Fruit fly (Drosophila melanogaster) whole organism, embryonic: Measurements from ENCODE around the gene Eo.

Experiments used
- Adf1 ChIP-seq: fragments of 200-800 bp; sonication (Bioruptor generic); IDR thresholded peaks from 2 replicates; pipeline ENCODE4 v1.3.6; 2022; ENCODE audit warnings: missing biosample characterization, missing genetic modification characterization
- Antp ChIP-seq: fragments of 200-800 bp; sonication (Bioruptor generic); optimal IDR thresholded peaks from 3 replicates; lab custom pipeline; 2016; ENCODE audit warnings: missing biosample characterization, missing genetic modification characterization
- Atf3 ChIP-seq: fragments of 200-800 bp; sonication (Bioruptor generic); optimal IDR thresholded peaks from 3 replicates; lab custom pipeline; 2016; ENCODE audit warnings: missing biosample characterization, missing genetic modification characterization
- Blimp-1 ChIP-seq: fragments of 200-800 bp; sonication (Bioruptor generic); optimal IDR thresholded peaks from 3 replicates; lab custom pipeline; 2018; ENCODE audit warnings: missing biosample characterization, missing genetic modification characterization, mild to moderate bottlenecking, moderate library complexity, missing genetic modification reagents
- CG11456 ChIP-seq: fragments of 200-800 bp; sonication (Bioruptor generic); IDR thresholded peaks from 3 replicates; pipeline ENCODE4 v1.3.6; 2022; ENCODE audit warnings: missing biosample characterization, missing genetic modification characterization
- CG1233 ChIP-seq: fragments of 200-800 bp; sonication (Bioruptor generic); optimal IDR thresholded peaks from 4 replicates; lab custom pipeline; 2018; ENCODE audit warnings: missing biosample characterization, mild to moderate bottlenecking, missing genetic modification characterization
- CG12769 ChIP-seq: fragments of 200-800 bp; sonication (Bioruptor generic); optimal IDR thresholded peaks from 2 replicates; lab custom pipeline; 2019; ENCODE audit warnings: missing biosample characterization, mild to moderate bottlenecking, missing genetic modification characterization, moderate library complexity
- CG14667 ChIP-seq: fragments of 200-800 bp; sonication (Bioruptor generic); IDR thresholded peaks from 2 replicates; pipeline ENCODE4 v1.3.6; 2022; ENCODE audit warnings: missing biosample characterization, missing genetic modification characterization
- CG1647 ChIP-seq: fragments of 200-800 bp; sonication (Bioruptor generic); optimal IDR thresholded peaks from 3 replicates; lab custom pipeline; 2016; ENCODE audit warnings: missing biosample characterization, missing genetic modification characterization
- CG16779 ChIP-seq: fragments of 200-800 bp; sonication (Bioruptor generic); IDR thresholded peaks from 2 replicates; pipeline ENCODE4 v1.3.6; 2022; ENCODE audit warnings: missing biosample characterization, missing genetic modification characterization
- CG16813 ChIP-seq: fragments of 200-800 bp; sonication (Bioruptor generic); IDR thresholded peaks from 3 replicates; pipeline ENCODE4 v1.3.6; 2022; ENCODE audit warnings: missing biosample characterization, missing genetic modification characterization; ENCODE audit not compliant: partially characterized antibody
- CG17359 ChIP-seq: fragments of 200-800 bp; sonication (Bioruptor generic); optimal IDR thresholded peaks from 3 replicates; lab custom pipeline; 2018; ENCODE audit warnings: missing biosample characterization, mild to moderate bottlenecking, missing genetic modification characterization, moderate library complexity
- CG17568 ChIP-seq: fragments of 200-800 bp; sonication (Bioruptor generic); optimal IDR thresholded peaks from 2 replicates; lab custom pipeline; 2018; ENCODE audit warnings: missing biosample characterization, mild to moderate bottlenecking, missing genetic modification characterization, moderate library complexity
- CG2120 ChIP-seq: fragments of 200-800 bp; sonication (Bioruptor generic); optimal IDR thresholded peaks from 3 replicates; lab custom pipeline; 2016; ENCODE audit warnings: missing biosample characterization, missing genetic modification characterization
- CG2712 ChIP-seq: fragments of 200-800 bp; optimal IDR thresholded peaks from 3 replicates; lab custom pipeline; 2019; ENCODE audit warnings: missing biosample characterization, mild to moderate bottlenecking, missing genetic modification characterization, moderate library complexity
- CG3065 ChIP-seq: fragments of 200-800 bp; sonication (Bioruptor generic); optimal IDR thresholded peaks from 2 replicates; lab custom pipeline; 2016; ENCODE audit warnings: missing biosample characterization, missing genetic modification characterization
- CG33213 ChIP-seq: fragments of 200-800 bp; sonication (Bioruptor generic); optimal IDR thresholded peaks from 3 replicates; lab custom pipeline; 2016; ENCODE audit warnings: missing biosample characterization, missing genetic modification characterization
- CG3838 ChIP-seq: fragments of 200-800 bp; sonication (Bioruptor generic); optimal IDR thresholded peaks from 3 replicates; lab custom pipeline; 2016; ENCODE audit warnings: missing biosample characterization, missing genetic modification characterization
- CG6813 ChIP-seq: fragments of 200-800 bp; sonication (Bioruptor generic); optimal IDR thresholded peaks from 2 replicates; lab custom pipeline; 2017; ENCODE audit warnings: missing biosample characterization, missing genetic modification characterization, mild to moderate bottlenecking, moderate library complexity, missing genetic modification reagents
- CG7745 ChIP-seq: fragments of 200-800 bp; sonication (Bioruptor generic); optimal IDR thresholded peaks from 2 replicates; lab custom pipeline; 2018; ENCODE audit warnings: missing biosample characterization, mild to moderate bottlenecking, missing genetic modification characterization, moderate library complexity
- CG7987 ChIP-seq: fragments of 200-800 bp; sonication (Bioruptor generic); optimal IDR thresholded peaks from 2 replicates; lab custom pipeline; 2018; ENCODE audit warnings: missing biosample characterization, mild to moderate bottlenecking, missing genetic modification characterization, moderate library complexity
- CG8359 ChIP-seq: fragments of 200-800 bp; sonication (Bioruptor generic); optimal IDR thresholded peaks from 2 replicates; lab custom pipeline; 2017; ENCODE audit warnings: missing biosample characterization, mild to moderate bottlenecking, missing genetic modification characterization, borderline replicate concordance
- CG8765 ChIP-seq: fragments of 200-800 bp; sonication (Bioruptor generic); IDR thresholded peaks from 2 replicates; pipeline ENCODE4 v1.3.6; 2022; ENCODE audit warnings: missing biosample characterization, missing genetic modification characterization
- CG8944 ChIP-seq: fragments of 200-800 bp; sonication (Bioruptor generic); optimal IDR thresholded peaks from 3 replicates; lab custom pipeline; 2016; ENCODE audit warnings: missing biosample characterization, missing genetic modification characterization
- CG9609 ChIP-seq: fragments of 200-800 bp; sonication (Bioruptor generic); optimal IDR thresholded peaks from 3 replicates; lab custom pipeline; 2016; ENCODE audit warnings: missing biosample characterization, missing genetic modification characterization
- D19A ChIP-seq: fragments of 200-800 bp; optimal IDR thresholded peaks from 3 replicates; lab custom pipeline; 2019; ENCODE audit warnings: missing biosample characterization, mild to moderate bottlenecking, missing genetic modification characterization, moderate library complexity
- Dll ChIP-seq: fragments of 200-800 bp; sonication (Bioruptor generic); IDR thresholded peaks from 4 replicates; pipeline ENCODE4 v1.3.6; 2022; ENCODE audit warnings: missing biosample characterization, missing genetic modification characterization; ENCODE audit not compliant: partially characterized antibody
- E2f2 ChIP-seq: fragments of 200-800 bp; sonication (Bioruptor generic); IDR thresholded peaks from 2 replicates; pipeline ENCODE4 v1.3.6; 2022; ENCODE audit warnings: missing biosample characterization, missing genetic modification characterization
- ERR ChIP-seq: fragments of 200-800 bp; sonication (Bioruptor generic); optimal IDR thresholded peaks from 2 replicates; lab custom pipeline; 2016; ENCODE audit warnings: missing biosample characterization, missing genetic modification characterization
- HLH3B ChIP-seq: fragments of 200-800 bp; sonication (Bioruptor generic); IDR thresholded peaks from 2 replicates; pipeline ENCODE4 v1.3.6; 2022; ENCODE audit warnings: missing biosample characterization, missing genetic modification characterization
- Myb ChIP-seq: fragments of 200-800 bp; sonication (Bioruptor generic); optimal IDR thresholded peaks from 2 replicates; lab custom pipeline; 2016; ENCODE audit warnings: missing biosample characterization, missing genetic modification characterization
- PHDP ChIP-seq: fragments of 200-800 bp; sonication (Bioruptor generic); optimal IDR thresholded peaks from 3 replicates; lab custom pipeline; 2018; ENCODE audit warnings: missing biosample characterization, mild to moderate bottlenecking, missing genetic modification characterization, moderate library complexity
- Spps ChIP-seq: fragments of 200-800 bp; sonication (Bioruptor generic); optimal IDR thresholded peaks from 2 replicates; lab custom pipeline; 2018; ENCODE audit warnings: missing biosample characterization, mild to moderate bottlenecking, missing genetic modification characterization
- Stat92E ChIP-seq, 3 experiments: fragments of >200 bp in 2 of 3; fragments of 200-800 bp in 1 of 3; sonication (Bioruptor generic) in 1 of 3; optimal IDR thresholded peaks; 2 replicates each; lab custom pipeline; 2017 to 2019; ENCODE audit warnings: missing biosample characterization in 3 of 3, missing genetic modification characterization in 3 of 3, mild to moderate bottlenecking in 1 of 3, moderate library complexity in 1 of 3
- al ChIP-seq: fragments of 200-800 bp; sonication (Bioruptor generic); IDR thresholded peaks from 2 replicates; pipeline ENCODE4 v1.3.6; 2022; ENCODE audit warnings: missing biosample characterization, missing genetic modification characterization
- bab2 ChIP-seq: fragments of 200-800 bp; sonication (Bioruptor generic); optimal IDR thresholded peaks from 2 replicates; lab custom pipeline; 2016; ENCODE audit warnings: missing biosample characterization, missing genetic modification characterization
- cg ChIP-seq: fragments of 200-800 bp; sonication (Bioruptor generic); optimal IDR thresholded peaks from 3 replicates; lab custom pipeline; 2019; ENCODE audit warnings: missing biosample characterization, mild to moderate bottlenecking, missing genetic modification characterization, moderate library complexity
- dm ChIP-seq: fragments of 200-800 bp; sonication (Bioruptor generic); optimal IDR thresholded peaks from 3 replicates; lab custom pipeline; 2016; ENCODE audit warnings: missing biosample characterization, missing genetic modification characterization
- dpn ChIP-seq, 2 experiments: fragments of 200-800 bp; sonication (Bioruptor generic); optimal IDR thresholded peaks; 3 replicates each; lab custom pipeline; 2016; ENCODE audit warnings: missing biosample characterization in 2 of 2, missing genetic modification characterization in 2 of 2
- gem ChIP-seq: fragments of 200-800 bp; sonication (Bioruptor generic); optimal IDR thresholded peaks from 2 replicates; lab custom pipeline; 2019; ENCODE audit warnings: missing biosample characterization, mild to moderate bottlenecking, missing genetic modification characterization, moderate library complexity
- gfzf ChIP-seq: fragments of 200-800 bp; sonication (Bioruptor generic); optimal IDR thresholded peaks from 2 replicates; lab custom pipeline; 2016; ENCODE audit warnings: missing biosample characterization, mild to moderate bottlenecking, missing genetic modification characterization, moderate library complexity
- grn ChIP-seq: fragments of 200-800 bp; sonication (Bioruptor generic); optimal IDR thresholded peaks from 3 replicates; lab custom pipeline; 2017; ENCODE audit warnings: missing biosample characterization, missing genetic modification characterization
- hb ChIP-seq: fragments of 200-800 bp; sonication (Bioruptor generic); IDR thresholded peaks from 3 replicates; pipeline ENCODE4 v1.3.6; 2022; ENCODE audit warnings: missing biosample characterization, missing genetic modification characterization; ENCODE audit not compliant: partially characterized antibody
- mam ChIP-seq: fragments of 200-800 bp; sonication (Bioruptor generic); optimal IDR thresholded peaks from 3 replicates; lab custom pipeline; 2016; ENCODE audit warnings: missing biosample characterization, missing genetic modification characterization
- pfk ChIP-seq: fragments of 200-800 bp; sonication (Bioruptor generic); optimal IDR thresholded peaks from 2 replicates; lab custom pipeline; 2018; ENCODE audit warnings: missing biosample characterization, mild to moderate bottlenecking, missing genetic modification characterization, moderate library complexity
- seq ChIP-seq: fragments of 200-800 bp; sonication (Bioruptor generic); IDR thresholded peaks from 2 replicates; pipeline ENCODE4 v1.3.6; 2022; ENCODE audit warnings: missing biosample characterization, missing genetic modification characterization
- sob ChIP-seq: fragments of 200-800 bp; sonication (Bioruptor generic); IDR thresholded peaks from 2 replicates; pipeline ENCODE4 v1.3.6; 2022; ENCODE audit warnings: missing biosample characterization, missing genetic modification characterization
- sqz ChIP-seq: fragments of 200-800 bp; sonication (Bioruptor generic); optimal IDR thresholded peaks from 3 replicates; lab custom pipeline; 2018; ENCODE audit warnings: missing biosample characterization, mild to moderate bottlenecking, missing genetic modification characterization
- tx ChIP-seq: fragments of 200-800 bp; sonication (Bioruptor generic); optimal IDR thresholded peaks from 2 replicates; lab custom pipeline; 2016; ENCODE audit warnings: missing biosample characterization, missing genetic modification characterization
- zfh2 ChIP-seq: fragments of 200-800 bp; sonication (Bioruptor generic); optimal IDR thresholded peaks from 2 replicates; lab custom pipeline; 2016; ENCODE audit warnings: missing biosample characterization, missing genetic modification characterization

The Eo gene

dm6 chrX:14882536-14883118 lies 36.0 kb downstream of the Eo start, which contains the start of the genes CG45064 and CG45065 (continued):
- peak; percentile 71 for TF ChIP-seq CG6813 (GFP tag; lab: Kevin White, UChicago)
- peak; percentile 76 for TF ChIP-seq zfh2 (GFP tag; lab: Kevin White, UChicago)
- TF ChIP-seq E2f2 (GFP tag; lab: Robert Waterston, UW), result peak; percentile 45; the same call in 1 of the 2 replicates
- TF ChIP-seq CG14667 (GFP tag; lab: Robert Waterston, UW), result peak; percentile 46; the same call in 1 of the 2 replicates
- peak; percentile 38 for TF ChIP-seq dm (GFP tag; lab: Kevin White, UChicago)
- TF ChIP-seq Stat92E (GFP tag; optimal IDR thresholded peaks at IDR 0.05; lab: Kevin White, UChicago), result peak in 1 of 3 experiments; percentile 4
- peak; percentile 41 for TF ChIP-seq ERR (GFP tag; lab: Kevin White, UChicago)
- TF ChIP-seq CG11456 (GFP tag; lab: Robert Waterston, UW), result no peak
- TF ChIP-seq CG16813, result no peak
- peak; percentile 45 for TF ChIP-seq CG8359
- TF ChIP-seq CG2712 (tag; lab: Kevin White, UChicago), result peak; percentile 89
- TF ChIP-seq CG3838 (GFP tag; lab: Kevin White, UChicago), result peak; percentile 13
- TF ChIP-seq Adf1 (GFP tag; lab: Robert Waterston, UW), result no peak
- TF ChIP-seq CG17359 (tag; lab: Kevin White, UChicago), result peak; percentile 94
- TF ChIP-seq cg (GFP tag; lab: Kevin White, UChicago), result no peak
- no peak for TF ChIP-seq CG7987 (GFP tag; lab: Kevin White, UChicago)
- 0 out of 2 replicates have a peak, but pooled peaks have one; percentile 38 for TF ChIP-seq CG16779 (GFP tag; lab: Robert Waterston, UW)
- peak; percentile 71 for TF ChIP-seq sqz
- peak; percentile 63 for TF ChIP-seq CG1233
- TF ChIP-seq Atf3 (GFP tag; lab: Kevin White, UChicago), result peak; percentile 67
- peak; percentile 91 for TF ChIP-seq gem (tag; lab: Kevin White, UChicago)
- TF ChIP-seq bab2 (GFP tag; lab: Kevin White, UChicago), result peak; percentile 81
- peak; percentile 64 for TF ChIP-seq CG17568 (GFP tag; lab: Kevin White, UChicago)
- peak; percentile 66 for TF ChIP-seq CG1647
- no peak for TF ChIP-seq Dll (GFP tag; lab: Robert Waterston, UW)
- peak; percentile 83 for TF ChIP-seq mam
- TF ChIP-seq grn, result peak; percentile 2
- TF ChIP-seq sob (GFP tag; lab: Robert Waterston, UW), result peak; percentile 75
- TF ChIP-seq CG33213 (GFP tag; lab: Kevin White, UChicago), result peak; percentile 68
- peak; percentile 73 for TF ChIP-seq CG8944
- peak; percentile 81 for TF ChIP-seq D19A
- peak; percentile 80 for TF ChIP-seq seq
- TF ChIP-seq CG3065 (GFP tag; lab: Kevin White, UChicago), result no peak
- TF ChIP-seq HLH3B (GFP tag; lab: Robert Waterston, UW), result peak; percentile 94
- peak; percentile 79 to 85 for TF ChIP-seq dpn (GFP tag; optimal IDR thresholded peaks at IDR 0.05; lab: Kevin White, UChicago)
- TF ChIP-seq CG12769 (tag; lab: Kevin White, UChicago), result peak; percentile 85
- TF ChIP-seq CG7745 (tag; lab: Kevin White, UChicago), result no peak
- TF ChIP-seq pfk (GFP tag; lab: Kevin White, UChicago), result no peak
- TF ChIP-seq Blimp-1 (GFP tag; lab: Kevin White, UChicago), result peak; percentile 100
- no peak for TF ChIP-seq hb (GFP tag; lab: Robert Waterston, UW)
- no peak for TF ChIP-seq CG8765 (GFP tag; lab: Robert Waterston, UW)
- peak; percentile 79 for TF ChIP-seq CG9609
- peak; percentile 76 for TF ChIP-seq Antp (GFP tag; lab: Kevin White, UChicago)
- TF ChIP-seq tx (GFP tag; lab: Kevin White, UChicago), result peak; percentile 77
- TF ChIP-seq PHDP (tag; lab: Kevin White, UChicago), result peak; percentile 84
- peak; percentile 63 for TF ChIP-seq Myb (GFP tag; lab: Kevin White, UChicago)
- TF ChIP-seq al (GFP tag; lab: Robert Waterston, UW), result peak; percentile 50
- TF ChIP-seq gfzf (GFP tag; lab: Kevin White, UChicago), result no peak
- TF ChIP-seq Spps (tag; lab: Kevin White, UChicago), result peak; percentile 62
- peak; percentile 79 for TF ChIP-seq CG2120
